Worm (Caenorhabditis elegans) whole organism, young adult: Measurements from ENCODE around the gene psa-3.

Source experiments
- B0336.3 ChIP-seq: fragments of 200-800 bp; sonication (Bioruptor generic); IDR thresholded peaks from 2 replicates; pipeline ENCODE4 v1.3.6; 2022; ENCODE audit warnings: missing genetic modification characterization, missing compliant biosample characterization
- F49E8.2 ChIP-seq: sonication (generic microtip); optimal IDR thresholded peaks from 3 replicates; lab custom pipeline; 2017; ENCODE audit warnings: missing genetic modification characterization, mild to moderate bottlenecking, missing compliant biosample characterization, antibody characterized with exemption, moderate library complexity; ENCODE audit not compliant: insufficient read depth
- Y67H2A.10 ChIP-seq: fragments of 200-800 bp; sonication (Bioruptor generic); conservative IDR thresholded peaks from 2 replicates; pipeline ENCODE4 v1.3.6; 2022; ENCODE audit warnings: missing genetic modification reagents, missing genetic modification characterization, missing compliant biosample characterization
- atf-7 ChIP-seq: sonication (generic microtip); optimal IDR thresholded peaks from 2 replicates; lab custom pipeline; 2017; ENCODE audit warnings: mild to moderate bottlenecking, missing genetic modification characterization, missing compliant biosample characterization
- attf-3 ChIP-seq: fragments of 200-800 bp; sonication (Bioruptor generic); conservative IDR thresholded peaks from 2 replicates; pipeline ENCODE4 v1.3.6; 2022; ENCODE audit warnings: missing genetic modification reagents, missing genetic modification characterization, missing compliant biosample characterization
- attf-5 ChIP-seq: fragments of 200-800 bp; sonication (Bioruptor generic); optimal IDR thresholded peaks from 2 replicates; lab custom pipeline; 2018; ENCODE audit warnings: mild to moderate bottlenecking, missing genetic modification characterization, missing compliant biosample characterization
- attf-6 ChIP-seq: fragments of 200-800 bp; sonication (Bioruptor generic); IDR thresholded peaks from 2 replicates; pipeline ENCODE4 v1.3.6; 2022; ENCODE audit warnings: missing genetic modification reagents, missing genetic modification characterization, missing compliant biosample characterization
- ceh-27 ChIP-seq: fragments of 200-800 bp; sonication (Bioruptor generic); optimal IDR thresholded peaks from 2 replicates; lab custom pipeline; 2018; ENCODE audit warnings: mild to moderate bottlenecking, missing genetic modification characterization, moderate library complexity, missing compliant biosample characterization
- ceh-79 ChIP-seq: sonication (generic microtip); optimal IDR thresholded peaks from 2 replicates; lab custom pipeline; 2017; ENCODE audit warnings: mild to moderate bottlenecking, missing genetic modification characterization, missing compliant biosample characterization
- dpl-1 ChIP-seq: fragments of 150-350 bp; optimal IDR thresholded peaks from 2 replicates; lab custom pipeline; 2014; ENCODE audit warnings: missing biosample characterization, missing genetic modification reagents, missing genetic modification characterization
- ekl-4 ChIP-seq: fragments of 200-800 bp; sonication (Bioruptor generic); IDR thresholded peaks from 2 replicates; pipeline ENCODE4 v1.3.6; 2022; ENCODE audit warnings: missing genetic modification reagents, missing genetic modification characterization, missing compliant biosample characterization
- mes-4 ChIP-seq: sonication (generic microtip); optimal IDR thresholded peaks from 2 replicates; lab custom pipeline; 2016; ENCODE audit warnings: missing genotype, missing genetic modification characterization, missing compliant biosample characterization
- repo-1 ChIP-seq: sonication (generic microtip); optimal IDR thresholded peaks from 2 replicates; lab custom pipeline; 2017; ENCODE audit warnings: mild to moderate bottlenecking, missing genetic modification characterization, missing compliant biosample characterization
- unc-62 ChIP-seq: fragments of 150-350 bp; optimal IDR thresholded peaks from 2 replicates; lab custom pipeline; 2014; ENCODE audit warnings: missing biosample characterization, missing genetic modification reagents, missing genetic modification characterization

- TF ChIP-seq Y67H2A.10 (GFP tag; lab: Robert Waterston, UW), result no peak
- no peak for TF ChIP-seq attf-5
- no peak for TF ChIP-seq B0336.3 (GFP tag; lab: Robert Waterston, UW)
- TF ChIP-seq attf-3 (GFP tag; lab: Robert Waterston, UW), result no peak
- TF ChIP-seq ceh-79, result no peak
- TF ChIP-seq atf-7 (tag; lab: Kevin White, UChicago), result no peak
- no peak for TF ChIP-seq unc-62 (GFP tag; lab: Kevin White, UChicago)
- TF ChIP-seq dpl-1, result no peak
- TF ChIP-seq attf-6 (GFP tag; lab: Robert Waterston, UW), result no peak
- TF ChIP-seq mes-4 (tag; lab: Kevin White, UChicago), result no peak
- no peak for TF ChIP-seq ceh-27 (GFP tag; lab: Kevin White, UChicago)
- TF ChIP-seq F49E8.2, result no peak
- no peak for TF ChIP-seq ekl-4 (GFP tag; lab: Robert Waterston, UW)
- TF ChIP-seq repo-1 (tag; lab: Kevin White, UChicago), result no peak
Measured at ce11 chrX:15373415-15374048, 34.2 kb upstream of the psa-3 start.
